Worm (Caenorhabditis elegans) whole organism, mixed stage, embryonic: Measurements from ENCODE around the gene C29F3.7.

Experiments
- elt-3 ChIP-seq: fragments of 150-350 bp; optimal IDR thresholded peaks from 2 replicates; lab custom pipeline; 2014; ENCODE audit warnings: missing biosample characterization, missing genetic modification characterization
- lin-32 ChIP-seq: fragments of 200-800 bp; sonication (Bioruptor generic); optimal IDR thresholded peaks from 2 replicates; lab custom pipeline; 2018; ENCODE audit warnings: mild to moderate bottlenecking, missing genetic modification characterization, missing compliant biosample characterization
- nhr-237 ChIP-seq: fragments of 150-350 bp; optimal IDR thresholded peaks from 2 replicates; lab custom pipeline; 2014; ENCODE audit warnings: missing biosample characterization, missing genetic modification characterization
- nhr-76 ChIP-seq: sonication (generic microtip); optimal IDR thresholded peaks from 2 replicates; lab custom pipeline; 2017; ENCODE audit warnings: missing biosample characterization, missing genetic modification characterization
- sptf-1 ChIP-seq: sonication (generic microtip); optimal IDR thresholded peaks from 2 replicates; lab custom pipeline; 2017; ENCODE audit warnings: mild to moderate bottlenecking, missing genetic modification characterization, moderate library complexity, missing compliant biosample characterization
- unc-39 ChIP-seq: fragments of 150-350 bp; optimal IDR thresholded peaks from 2 replicates; lab custom pipeline; 2014; ENCODE audit warnings: missing biosample characterization, missing genetic modification characterization

DNA sequence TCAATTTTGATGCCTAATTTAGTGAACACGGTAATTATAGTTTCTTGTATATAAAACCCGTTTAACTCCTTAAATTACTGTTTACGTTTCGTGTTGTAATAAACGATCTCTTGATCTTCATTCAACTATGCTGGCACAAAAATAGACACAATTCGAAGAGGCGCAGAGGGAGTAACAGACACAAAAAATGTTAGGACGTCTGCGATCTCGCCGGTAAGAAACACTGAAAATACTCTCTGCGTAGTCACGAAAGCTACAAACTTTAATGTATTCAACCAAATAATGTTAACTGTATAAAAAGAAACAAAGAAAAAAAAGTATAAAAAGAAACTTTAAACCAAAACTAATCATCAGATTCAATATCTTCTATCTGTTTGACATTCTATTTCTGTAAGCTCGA lies 26.2 kb downstream of the C29F3.7 start, which contains the start of gene dhs-23:
- TF ChIP-seq elt-3 = no peak
- no peak for TF ChIP-seq nhr-76
- no peak for TF ChIP-seq unc-39
- TF ChIP-seq sptf-1 (tag; lab: Kevin White, UChicago) = no peak
- TF ChIP-seq nhr-237 (tag; lab: Kevin White, UChicago) = no peak
- TF ChIP-seq lin-32 (GFP tag; lab: Kevin White, UChicago) = no peak
